Fruit fly (Drosophila melanogaster): Measurements from ENCODE around the gene CG8838.

The CG8838 gene

dm6 chr2L:3376684-3377086 lies 19.2 kb downstream of the CG8838 start, which contains the start of the genes CG9662 and Ptpa (continued):
- peak; percentile 80 for TF ChIP-seq fu2 (GFP tag; optimal IDR thresholded peaks at IDR 0.05)
- peak; percentile 66 for TF ChIP-seq CG17359 (tag; optimal IDR thresholded peaks at IDR 0.05)
- TF ChIP-seq inv (GFP tag; IDR thresholded peaks at IDR 0.05; ENCODE audit: partially characterized antibody) = peak; percentile 93
- no peak for TF ChIP-seq CG2199 (GFP tag; IDR thresholded peaks at IDR 0.05)
- TF ChIP-seq Antp (GFP tag; optimal IDR thresholded peaks at IDR 0.05) = peak; percentile 92
- TF ChIP-seq ash1 (GFP tag; optimal IDR thresholded peaks at IDR 0.05) = no peak
- TF ChIP-seq slou (GFP tag; optimal IDR thresholded peaks at IDR 0.05) = peak; percentile 75
- TF ChIP-seq phol (tag; optimal IDR thresholded peaks at IDR 0.05) = peak; percentile 91
- TF ChIP-seq ci (GFP tag; IDR thresholded peaks at IDR 0.05) = peak; percentile 66; the same call in 2 of the 3 replicates
- peak; percentile 39 for TF ChIP-seq pb (GFP tag; optimal IDR thresholded peaks at IDR 0.05)
- TF ChIP-seq dati (GFP tag; IDR thresholded peaks at IDR 0.05) = no peak
- peak; percentile 92 for TF ChIP-seq unc-4 (GFP tag; IDR thresholded peaks at IDR 0.05; ENCODE audit: partially characterized antibody)
- peak; percentile 75 for TF ChIP-seq Camta (GFP tag; optimal IDR thresholded peaks at IDR 0.05)
- TF ChIP-seq bowl (GFP tag; IDR thresholded peaks at IDR 0.05) = no peak
- peak; percentile 83 for TF ChIP-seq CG34224 (GFP tag; IDR thresholded peaks at IDR 0.05; ENCODE audit: partially characterized antibody)
- peak; percentile 66 for TF ChIP-seq CG4360 (GFP tag; IDR thresholded peaks at IDR 0.05)
- TF ChIP-seq CG16779 (GFP tag; IDR thresholded peaks at IDR 0.05) = no peak
- TF ChIP-seq CG16863 (GFP tag; optimal IDR thresholded peaks at IDR 0.05) = peak; percentile 72
- TF ChIP-seq Dip2 (GFP tag; IDR thresholded peaks at IDR 0.05) = no peak
- TF ChIP-seq CG4617 (GFP tag; optimal IDR thresholded peaks at IDR 0.05; ENCODE audit: borderline replicate concordance) = peak; percentile 95
- TF ChIP-seq gcm2 (GFP tag; optimal IDR thresholded peaks at IDR 0.05) = peak; percentile 15
- TF ChIP-seq tll (GFP tag; optimal IDR thresholded peaks at IDR 0.05) = peak in 1 of 2 experiments; percentile 81
- TF ChIP-seq CG18011 (GFP tag; optimal IDR thresholded peaks at IDR 0.05) = peak; percentile 42
- peak; percentile 88 for TF ChIP-seq ken (GFP tag; IDR thresholded peaks at IDR 0.05)
- TF ChIP-seq dm (GFP tag; optimal IDR thresholded peaks at IDR 0.05) = peak; percentile 84
- TF ChIP-seq ems (GFP tag; optimal IDR thresholded peaks at IDR 0.05) = peak; percentile 82
- TF ChIP-seq chinmo (GFP tag; IDR thresholded peaks at IDR 0.05; ENCODE audit: partially characterized antibody) = 0 out of 4 replicates have a peak, but pooled peaks have one; percentile 72
- no peak; the same call in 1 of the 2 replicates for TF ChIP-seq onecut (GFP tag; IDR thresholded peaks at IDR 0.05)
- TF ChIP-seq gsb (GFP tag; IDR thresholded peaks at IDR 0.05) = peak; percentile 11; the same call in 1 of the 2 replicates
- TF ChIP-seq Jarid2 (GFP tag; optimal IDR thresholded peaks at IDR 0.05) = peak; percentile 17
- peak; percentile 79 for TF ChIP-seq wdn (GFP tag; IDR thresholded peaks at IDR 0.05)
- TF ChIP-seq Poxn (GFP tag; IDR thresholded peaks at IDR 0.05) = no peak
- TF ChIP-seq ham (GFP tag; IDR thresholded peaks at IDR 0.05) = peak; percentile 64; the same call in 1 of the 2 replicates
- TF ChIP-seq ara (GFP tag; IDR thresholded peaks at IDR 0.05) = no peak
- TF ChIP-seq dmrt99B (tag; optimal IDR thresholded peaks at IDR 0.05) = peak; percentile 71
- peak; percentile 54 for TF ChIP-seq CG13894 (tag; optimal IDR thresholded peaks at IDR 0.05)
- TF ChIP-seq psq (GFP tag; optimal IDR thresholded peaks at IDR 0.05) = no peak
- peak; percentile 59 for TF ChIP-seq CG3995 (GFP tag; optimal IDR thresholded peaks at IDR 0.05)
- TF ChIP-seq CrebB (tag; optimal IDR thresholded peaks at IDR 0.05) = no peak
- peak; percentile 100 for TF ChIP-seq CG7357 (GFP tag; IDR thresholded peaks at IDR 0.05)
- 0 out of 2 replicates have a peak, but pooled peaks have one; percentile 32 for TF ChIP-seq aop (GFP tag; IDR thresholded peaks at IDR 0.05)
- TF ChIP-seq eyg (GFP tag; optimal IDR thresholded peaks at IDR 0.05) = peak; percentile 75
- TF ChIP-seq Rx (GFP tag; IDR thresholded peaks at IDR 0.05) = peak; percentile 72
- peak; percentile 78 for TF ChIP-seq Usf (GFP tag; optimal IDR thresholded peaks at IDR 0.05)
- TF ChIP-seq MESR4 (GFP tag; optimal IDR thresholded peaks at IDR 0.05) = peak; percentile 35
- peak; percentile 41 for TF ChIP-seq CG31388 (GFP tag; optimal IDR thresholded peaks at IDR 0.05)
- TF ChIP-seq CG15011 (GFP tag; optimal IDR thresholded peaks at IDR 0.05) = no peak
- TF ChIP-seq row (GFP tag; IDR thresholded peaks at IDR 0.05) = peak; percentile 98
- TF ChIP-seq Lpt (GFP tag; optimal IDR thresholded peaks at IDR 0.05) = no peak
- no peak for TF ChIP-seq pita (GFP tag; optimal IDR thresholded peaks at IDR 0.05)
- no peak for TF ChIP-seq CG10431 (GFP tag; optimal IDR thresholded peaks at IDR 0.05)

All from whole organism, embryonic.